Worm (Caenorhabditis elegans) whole organism, late embryonic: Measurements from ENCODE around the gene cpin-1.
A peak's percentile ranks its signal among the peaks of the same experiment; 100 is the strongest.

Experiments used
- C38D4.7 ChIP-seq: fragments of 200-800 bp; sonication (Bioruptor generic); optimal IDR thresholded peaks from 2 replicates; lab custom pipeline; 2018; ENCODE audit warnings: mild to moderate bottlenecking, missing genetic modification characterization, moderate library complexity, missing compliant biosample characterization
- K09A11.1 ChIP-seq: sonication (generic microtip); optimal IDR thresholded peaks from 2 replicates; lab custom pipeline; 2017; ENCODE audit warnings: antibody characterized with exemption, mild to moderate bottlenecking, missing genetic modification characterization, missing compliant biosample characterization; ENCODE audit not compliant: insufficient read depth
- Y22D7AL.16 ChIP-seq: sonication (generic microtip); optimal IDR thresholded peaks from 2 replicates; lab custom pipeline; 2016; ENCODE audit warnings: missing genetic modification characterization, missing compliant biosample characterization
- ama-1 ChIP-seq: fragments of 150-350 bp; optimal IDR thresholded peaks from 2 replicates; lab custom pipeline; 2014
- ceh-14 ChIP-seq: sonication (generic microtip); optimal IDR thresholded peaks from 2 replicates; lab custom pipeline; 2016; ENCODE audit warnings: missing genotype, missing genetic modification characterization, missing compliant biosample characterization
- ceh-18 ChIP-seq: sonication (generic microtip); optimal IDR thresholded peaks from 2 replicates; lab custom pipeline; 2016; ENCODE audit warnings: missing genetic modification characterization, missing compliant biosample characterization
- ceh-19 ChIP-seq: fragments of 200-800 bp; sonication (Bioruptor generic); optimal IDR thresholded peaks from 2 replicates; lab custom pipeline; 2018; ENCODE audit warnings: mild to moderate bottlenecking, missing genetic modification characterization, missing compliant biosample characterization
- ceh-2 ChIP-seq: sonication (generic microtip); optimal IDR thresholded peaks from 2 replicates; lab custom pipeline; 2016; ENCODE audit warnings: missing genotype, missing genetic modification characterization, missing compliant biosample characterization
- ceh-22 ChIP-seq: sonication (generic microtip); optimal IDR thresholded peaks from 2 replicates; lab custom pipeline; 2017; ENCODE audit warnings: missing biosample characterization, missing genetic modification characterization
- ceh-30 ChIP-seq: fragments of 150-350 bp; optimal IDR thresholded peaks from 2 replicates; lab custom pipeline; 2014; ENCODE audit warnings: missing biosample characterization, missing genetic modification characterization
- ceh-31 ChIP-seq: sonication (generic microtip); optimal IDR thresholded peaks from 2 replicates; lab custom pipeline; 2016; ENCODE audit warnings: missing genetic modification characterization, missing compliant biosample characterization
- ceh-45 ChIP-seq: fragments of 200-800 bp; sonication (Bioruptor generic); IDR thresholded peaks from 2 replicates; pipeline ENCODE4 v1.3.6; 2022; ENCODE audit warnings: missing genetic modification reagents, missing genetic modification characterization, missing compliant biosample characterization
- ceh-48 ChIP-seq: sonication (generic microtip); optimal IDR thresholded peaks from 2 replicates; lab custom pipeline; 2016; ENCODE audit warnings: missing genetic modification characterization, inconsistent platforms, missing compliant biosample characterization
- ceh-6 ChIP-seq: fragments of 200-800 bp; sonication (Bioruptor generic); optimal IDR thresholded peaks from 2 replicates; lab custom pipeline; 2018; ENCODE audit warnings: mild to moderate bottlenecking, missing genetic modification characterization, missing compliant biosample characterization
- che-1 ChIP-seq: sonication (generic microtip); optimal IDR thresholded peaks from 2 replicates; lab custom pipeline; 2016; ENCODE audit warnings: mild to moderate bottlenecking, missing genetic modification characterization, missing compliant biosample characterization
- elt-2 ChIP-seq: sonication (generic microtip); optimal IDR thresholded peaks from 2 replicates; lab custom pipeline; 2016; ENCODE audit warnings: missing genetic modification reagents, missing genetic modification characterization, missing compliant biosample characterization
- elt-4 ChIP-seq: sonication (generic microtip); optimal IDR thresholded peaks from 2 replicates; lab custom pipeline; 2016; ENCODE audit warnings: missing genetic modification characterization, missing compliant biosample characterization
- ets-4 ChIP-seq: sonication (generic microtip); optimal IDR thresholded peaks from 2 replicates; lab custom pipeline; 2016; ENCODE audit warnings: missing genetic modification characterization, missing compliant biosample characterization
- fax-1 ChIP-seq: sonication (generic microtip); optimal IDR thresholded peaks from 2 replicates; lab custom pipeline; 2016; ENCODE audit warnings: missing genotype, missing genetic modification characterization, missing compliant biosample characterization
- fkh-6 ChIP-seq: sonication (generic microtip); optimal IDR thresholded peaks from 2 replicates; lab custom pipeline; 2016; ENCODE audit warnings: missing genetic modification characterization, missing compliant biosample characterization
- gmeb-2 ChIP-seq: sonication (generic microtip); optimal IDR thresholded peaks from 2 replicates; lab custom pipeline; 2016; ENCODE audit warnings: missing genetic modification characterization, inconsistent platforms, missing compliant biosample characterization
- hlh-6 ChIP-seq: sonication (generic microtip); optimal IDR thresholded peaks from 2 replicates; lab custom pipeline; 2016; ENCODE audit warnings: missing genotype, missing genetic modification characterization, missing compliant biosample characterization
- hlh-8 ChIP-seq: sonication (generic microtip); optimal IDR thresholded peaks from 2 replicates; lab custom pipeline; 2016; ENCODE audit warnings: missing genotype, missing genetic modification characterization, missing compliant biosample characterization
- lim-6 ChIP-seq: sonication (generic microtip); optimal IDR thresholded peaks from 2 replicates; lab custom pipeline; 2016; ENCODE audit warnings: missing genetic modification characterization, missing compliant biosample characterization
- mec-3 ChIP-seq: sonication (generic microtip); optimal IDR thresholded peaks from 2 replicates; lab custom pipeline; 2016; ENCODE audit warnings: borderline replicate concordance, missing genetic modification characterization, missing compliant biosample characterization
- nfya-1 ChIP-seq: sonication (generic microtip); optimal IDR thresholded peaks from 2 replicates; lab custom pipeline; 2017; ENCODE audit warnings: missing genetic modification characterization, mild to moderate bottlenecking, missing compliant biosample characterization, antibody characterized with exemption, moderate library complexity
- nhr-11 ChIP-seq: fragments of 150-350 bp; optimal IDR thresholded peaks from 2 replicates; lab custom pipeline; 2014; ENCODE audit warnings: missing biosample characterization, missing genetic modification characterization
- nhr-232 ChIP-seq: sonication (generic microtip); optimal IDR thresholded peaks from 2 replicates; lab custom pipeline; 2016; ENCODE audit warnings: missing genetic modification characterization, missing compliant biosample characterization
- npax-4 ChIP-seq: sonication (generic microtip); optimal IDR thresholded peaks from 2 replicates; lab custom pipeline; 2016; ENCODE audit warnings: missing genetic modification characterization, missing compliant biosample characterization
- odd-2 ChIP-seq: sonication (generic microtip); optimal IDR thresholded peaks from 2 replicates; lab custom pipeline; 2017; ENCODE audit warnings: antibody characterized with exemption, mild to moderate bottlenecking, missing genetic modification characterization, missing compliant biosample characterization
- pag-3 ChIP-seq: sonication (generic microtip); optimal IDR thresholded peaks from 2 replicates; lab custom pipeline; 2016; ENCODE audit warnings: missing compliant biosample characterization, missing genetic modification characterization, borderline replicate concordance
- pat-9 ChIP-seq: fragments of 200-800 bp; sonication (Bioruptor generic); optimal IDR thresholded peaks from 2 replicates; lab custom pipeline; 2018; ENCODE audit warnings: mild to moderate bottlenecking, missing genetic modification characterization, moderate library complexity, missing compliant biosample characterization
- pax-1 ChIP-seq: fragments of 150-350 bp; optimal IDR thresholded peaks from 2 replicates; lab custom pipeline; 2014; ENCODE audit warnings: missing biosample characterization, missing genetic modification characterization
- pha-2 ChIP-seq: sonication (generic microtip); optimal IDR thresholded peaks from 2 replicates; lab custom pipeline; 2017; ENCODE audit warnings: mild to moderate bottlenecking, missing genetic modification characterization, missing compliant biosample characterization
- pqm-1 ChIP-seq: sonication (generic microtip); optimal IDR thresholded peaks from 2 replicates; lab custom pipeline; 2016; ENCODE audit warnings: missing genetic modification characterization, missing compliant biosample characterization
- pros-1 ChIP-seq: fragments of 150-350 bp; optimal IDR thresholded peaks from 2 replicates; lab custom pipeline; 2014; ENCODE audit warnings: missing biosample characterization, missing genetic modification reagents, missing genetic modification characterization
- ref-2 ChIP-seq: sonication (generic microtip); optimal IDR thresholded peaks from 2 replicates; lab custom pipeline; 2016; ENCODE audit warnings: missing genetic modification characterization, missing compliant biosample characterization
- rnt-1 ChIP-seq: sonication (generic microtip); optimal IDR thresholded peaks from 2 replicates; lab custom pipeline; 2016; ENCODE audit warnings: missing genetic modification characterization, missing compliant biosample characterization
- sdc-2 ChIP-seq: sonication (generic microtip); optimal IDR thresholded peaks from 2 replicates; lab custom pipeline; 2016; ENCODE audit warnings: missing genotype, missing genetic modification characterization, missing compliant biosample characterization
- tbx-2 ChIP-seq: sonication (generic microtip); optimal IDR thresholded peaks from 2 replicates; lab custom pipeline; 2016; ENCODE audit warnings: missing genetic modification characterization, missing compliant biosample characterization
- tbx-7 ChIP-seq: sonication (generic microtip); optimal IDR thresholded peaks from 2 replicates; lab custom pipeline; 2016; ENCODE audit warnings: missing genotype, missing genetic modification characterization, missing compliant biosample characterization
- ttx-3 ChIP-seq: sonication (generic microtip); optimal IDR thresholded peaks from 2 replicates; lab custom pipeline; 2016; ENCODE audit warnings: missing genetic modification reagents, missing genetic modification characterization, missing compliant biosample characterization
- unc-3 ChIP-seq, 2 experiments: fragments of 200-800 bp in 1 of 2; sonication (Bioruptor generic) in 1 of 2; sonication (generic microtip) in 1 of 2; conservative IDR thresholded peaks in 1 of 2; optimal IDR thresholded peaks in 1 of 2; 2 replicates each; pipeline versions ENCODE4 v1.3.6 to Lab custom; 2016 to 2022; ENCODE audit warnings: missing compliant biosample characterization in 2 of 2, missing genetic modification characterization in 2 of 2, missing genetic modification reagents in 1 of 2
- unc-42 ChIP-seq: sonication (generic microtip); optimal IDR thresholded peaks from 2 replicates; lab custom pipeline; 2016; ENCODE audit warnings: missing genotype, missing genetic modification characterization, missing compliant biosample characterization
- unc-55 ChIP-seq: sonication (generic microtip); optimal IDR thresholded peaks from 2 replicates; lab custom pipeline; 2017; ENCODE audit warnings: missing biosample characterization, missing genetic modification reagents, missing genetic modification characterization
- unc-86 ChIP-seq: sonication (generic microtip); optimal IDR thresholded peaks from 2 replicates; lab custom pipeline; 2016; ENCODE audit warnings: missing genetic modification characterization, missing compliant biosample characterization
- ztf-16 ChIP-seq: sonication (generic microtip); optimal IDR thresholded peaks from 2 replicates; lab custom pipeline; 2017; ENCODE audit warnings: missing genetic modification characterization, missing compliant biosample characterization

cpin-1 gene

DNA sequence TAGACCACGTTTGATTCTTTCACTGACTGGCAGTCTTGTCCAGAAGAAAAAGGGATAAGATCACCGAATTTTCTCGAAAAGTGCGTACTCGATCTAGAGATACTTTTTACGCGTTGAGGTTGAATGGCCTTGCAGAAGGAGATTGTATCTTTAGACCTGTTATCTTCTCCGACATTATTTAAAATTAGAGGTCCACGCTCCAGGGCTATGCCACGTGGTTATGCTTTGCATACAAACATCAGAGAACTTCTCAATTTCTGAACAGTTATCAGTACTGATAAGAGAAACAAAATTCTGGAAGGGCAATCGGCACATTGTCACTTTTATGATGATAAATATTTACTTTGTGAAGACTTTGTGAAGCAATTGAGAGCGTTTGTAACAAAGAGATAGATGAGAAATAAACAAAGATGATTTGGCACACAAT lies 8.4 kb upstream of the cpin-1 start:
- TF ChIP-seq ceh-14 (tag; lab: Kevin White, UChicago) (no peak), ceh-6 (GFP tag; lab: Kevin White, UChicago) (no peak), ttx-3 (no peak), unc-55 (GFP tag; lab: Kevin White, UChicago) (no peak), elt-2 (tag; lab: Kevin White, UChicago) (peak; percentile 93)

DNA sequence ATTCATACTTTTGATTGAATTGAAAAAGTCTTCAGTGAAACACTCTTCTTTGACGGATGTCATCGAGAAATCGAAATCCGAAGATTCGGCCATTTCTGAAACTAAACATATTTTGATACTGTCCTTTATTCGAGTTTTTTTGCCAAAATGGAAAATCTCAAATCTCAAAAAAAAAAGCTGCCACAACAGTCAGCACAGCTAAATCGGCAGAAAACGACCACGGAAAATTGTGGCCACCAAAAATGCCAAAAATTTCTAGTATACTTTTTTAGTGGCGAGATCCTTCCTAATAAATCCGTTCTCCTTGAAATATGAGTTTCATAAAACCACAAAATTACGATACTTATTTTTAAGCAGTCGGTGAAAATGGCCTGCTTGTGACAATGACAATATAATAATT lies 6.5 kb upstream of the cpin-1 start, which contains the start of gene F38E11.9:
Gene F38E11.9, minus strand, starts transcription at position 101 of the 400 bp plus-strand sequence.
- TF ChIP-seq npax-4 (tag; lab: Kevin White, UChicago), result no peak
- TF ChIP-seq ztf-16 (tag; lab: Kevin White, UChicago), result no peak
- no peak for TF ChIP-seq pros-1 (tag; lab: Kevin White, UChicago)
- no peak for TF ChIP-seq elt-2 (tag; lab: Kevin White, UChicago)
- no peak for TF ChIP-seq nfya-1 (tag; lab: Kevin White, UChicago)
- no peak for TF ChIP-seq che-1 (tag; lab: Kevin White, UChicago)
- no peak for TF ChIP-seq ceh-19 (GFP tag; lab: Kevin White, UChicago)
- no peak for TF ChIP-seq sdc-2
- TF ChIP-seq ref-2, result no peak
- TF ChIP-seq odd-2 (tag; lab: Kevin White, UChicago), result no peak
- no peak for TF ChIP-seq mec-3
- TF ChIP-seq ama-1 (lab: Kevin White, UChicago), result no peak
- no peak for TF ChIP-seq ceh-30 (tag; lab: Kevin White, UChicago)
- TF ChIP-seq ceh-6 (GFP tag; lab: Kevin White, UChicago), result no peak
- no peak for TF ChIP-seq nhr-232 (tag; lab: Kevin White, UChicago)
- no peak for TF ChIP-seq ets-4 (tag; lab: Kevin White, UChicago)

DNA sequence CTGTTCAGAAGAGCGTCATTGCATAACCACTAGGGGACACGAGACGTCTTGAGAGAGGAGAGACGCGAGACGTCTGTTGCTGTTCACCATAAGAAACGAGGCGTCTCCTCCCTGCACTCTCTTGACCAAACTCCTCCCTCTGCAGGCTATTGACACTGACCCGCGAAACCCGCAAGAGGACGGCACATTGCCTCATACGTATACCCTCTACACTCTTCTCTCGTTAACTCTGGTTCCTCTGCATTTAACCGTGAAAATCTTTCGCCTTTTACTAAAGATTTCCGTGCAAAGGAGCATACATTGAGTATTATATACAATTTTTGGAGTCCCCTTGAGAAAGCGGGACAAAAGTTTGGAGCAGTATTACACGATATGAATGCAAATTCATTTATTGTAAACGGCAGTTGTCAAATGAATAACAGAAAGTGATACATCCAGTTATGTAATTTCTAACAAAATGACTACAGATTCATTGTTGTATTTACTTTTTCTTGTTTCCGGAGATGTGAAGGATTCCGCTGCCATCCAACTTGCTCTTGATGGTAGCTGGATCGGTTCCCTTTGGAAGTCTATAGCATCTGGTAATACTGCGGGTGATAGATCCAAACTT lies 6.0 kb upstream of the cpin-1 start:
- TF ChIP-seq ceh-31 (peak; percentile 86), C38D4.7 (GFP tag; lab: Kevin White, UChicago) (no peak), pha-2 (tag; lab: Kevin White, UChicago) (peak; percentile 7), fax-1 (tag; lab: Kevin White, UChicago) (no peak), rnt-1 (tag; lab: Kevin White, UChicago) (peak; percentile 67), pqm-1 (tag; lab: Kevin White, UChicago) (no peak), ceh-45 (GFP tag; lab: Robert Waterston, UW) (no peak), Y22D7AL.16 (tag; lab: Kevin White, UChicago) (no peak), elt-4 (tag; lab: Kevin White, UChicago) (no peak), hlh-6 (no peak), unc-42 (peak; percentile 79), gmeb-2 (tag; lab: Kevin White, UChicago) (no peak), ceh-18 (tag; lab: Kevin White, UChicago) (peak; percentile 77), ceh-30 (tag; lab: Kevin White, UChicago) (peak; percentile 61), ama-1 (lab: Kevin White, UChicago) (peak; percentile 97), fkh-6 (tag; lab: Kevin White, UChicago) (peak; percentile 23), unc-55 (GFP tag; lab: Kevin White, UChicago) (peak; percentile 50), tbx-7 (tag; lab: Kevin White, UChicago) (peak; percentile 6), nhr-11 (tag; lab: Kevin White, UChicago) (no peak), unc-3 (GFP tag; conservative IDR thresholded peaks at IDR 0.05; lab: Robert Waterston, UW) (no peak), unc-3 (tag; optimal IDR thresholded peaks at IDR 0.05; lab: Kevin White, UChicago) (no peak), ceh-6 (GFP tag; lab: Kevin White, UChicago) (no peak), unc-86 (no peak), ceh-14 (tag; lab: Kevin White, UChicago) (peak; percentile 50), sdc-2 (peak; percentile 37), tbx-2 (peak; percentile 87), npax-4 (tag; lab: Kevin White, UChicago) (no peak), lim-6 (tag; lab: Kevin White, UChicago) (no peak), K09A11.1 (tag; lab: Kevin White, UChicago) (no peak), ceh-2 (tag; lab: Kevin White, UChicago) (peak; percentile 41), ref-2 (peak; percentile 76), hlh-8 (tag; lab: Kevin White, UChicago) (peak; percentile 26), ceh-48 (tag; lab: Kevin White, UChicago) (peak; percentile 7), ceh-22 (tag; lab: Kevin White, UChicago) (peak; percentile 16), pax-1 (tag; lab: Kevin White, UChicago) (peak; percentile 59), odd-2 (tag; lab: Kevin White, UChicago) (no peak), pat-9 (tag; lab: Kevin White, UChicago) (no peak), ztf-16 (tag; lab: Kevin White, UChicago) (peak; percentile 40), pag-3 (no peak)
